Worm (Caenorhabditis elegans) whole organism, late embryonic: ENCODE measurements around the gene tat-4.

Experiments used
- C08G9.2 ChIP-seq: sonication (generic microtip); optimal IDR thresholded peaks from 2 replicates; lab custom pipeline; 2016; ENCODE audit warnings: mild to moderate bottlenecking, missing genetic modification characterization, moderate library complexity, missing compliant biosample characterization
- C38D4.7 ChIP-seq: fragments of 200-800 bp; sonication (Bioruptor generic); optimal IDR thresholded peaks from 2 replicates; lab custom pipeline; 2018; ENCODE audit warnings: mild to moderate bottlenecking, missing genetic modification characterization, moderate library complexity, missing compliant biosample characterization
- F13H6.1 ChIP-seq: sonication (generic microtip); optimal IDR thresholded peaks from 2 replicates; lab custom pipeline; 2016; ENCODE audit warnings: missing genetic modification characterization, missing compliant biosample characterization
- K02D7.2 ChIP-seq: sonication (generic microtip); optimal IDR thresholded peaks from 2 replicates; lab custom pipeline; 2017; ENCODE audit warnings: mild to moderate bottlenecking, missing genetic modification characterization, missing compliant biosample characterization
- K09A11.1 ChIP-seq: sonication (generic microtip); optimal IDR thresholded peaks from 2 replicates; lab custom pipeline; 2017; ENCODE audit warnings: antibody characterized with exemption, mild to moderate bottlenecking, missing genetic modification characterization, missing compliant biosample characterization; ENCODE audit not compliant: insufficient read depth
- Y22D7AL.16 ChIP-seq: sonication (generic microtip); optimal IDR thresholded peaks from 2 replicates; lab custom pipeline; 2016; ENCODE audit warnings: missing genetic modification characterization, missing compliant biosample characterization
- ama-1 ChIP-seq: fragments of 150-350 bp; optimal IDR thresholded peaks from 2 replicates; lab custom pipeline; 2014
- ceh-14 ChIP-seq: sonication (generic microtip); optimal IDR thresholded peaks from 2 replicates; lab custom pipeline; 2016; ENCODE audit warnings: missing genotype, missing genetic modification characterization, missing compliant biosample characterization
- ceh-18 ChIP-seq: sonication (generic microtip); optimal IDR thresholded peaks from 2 replicates; lab custom pipeline; 2016; ENCODE audit warnings: missing genetic modification characterization, missing compliant biosample characterization
- ceh-19 ChIP-seq: fragments of 200-800 bp; sonication (Bioruptor generic); optimal IDR thresholded peaks from 2 replicates; lab custom pipeline; 2018; ENCODE audit warnings: mild to moderate bottlenecking, missing genetic modification characterization, missing compliant biosample characterization
- ceh-2 ChIP-seq: sonication (generic microtip); optimal IDR thresholded peaks from 2 replicates; lab custom pipeline; 2016; ENCODE audit warnings: missing genotype, missing genetic modification characterization, missing compliant biosample characterization
- ceh-22 ChIP-seq: sonication (generic microtip); optimal IDR thresholded peaks from 2 replicates; lab custom pipeline; 2017; ENCODE audit warnings: missing biosample characterization, missing genetic modification characterization
- ceh-30 ChIP-seq: fragments of 150-350 bp; optimal IDR thresholded peaks from 2 replicates; lab custom pipeline; 2014; ENCODE audit warnings: missing biosample characterization, missing genetic modification characterization
- ceh-31 ChIP-seq: sonication (generic microtip); optimal IDR thresholded peaks from 2 replicates; lab custom pipeline; 2016; ENCODE audit warnings: missing genetic modification characterization, missing compliant biosample characterization
- ceh-34 ChIP-seq: sonication (generic microtip); optimal IDR thresholded peaks from 2 replicates; lab custom pipeline; 2016; ENCODE audit warnings: mild to moderate bottlenecking, missing genetic modification characterization, missing compliant biosample characterization
- ceh-48 ChIP-seq: sonication (generic microtip); optimal IDR thresholded peaks from 2 replicates; lab custom pipeline; 2016; ENCODE audit warnings: missing genetic modification characterization, inconsistent platforms, missing compliant biosample characterization
- ceh-6 ChIP-seq: fragments of 200-800 bp; sonication (Bioruptor generic); optimal IDR thresholded peaks from 2 replicates; lab custom pipeline; 2018; ENCODE audit warnings: mild to moderate bottlenecking, missing genetic modification characterization, missing compliant biosample characterization
- ceh-9 ChIP-seq: sonication (generic microtip); optimal IDR thresholded peaks from 2 replicates; lab custom pipeline; 2016; ENCODE audit warnings: mild to moderate bottlenecking, missing genetic modification characterization, inconsistent platforms, missing compliant biosample characterization
- che-1 ChIP-seq: sonication (generic microtip); optimal IDR thresholded peaks from 2 replicates; lab custom pipeline; 2016; ENCODE audit warnings: mild to moderate bottlenecking, missing genetic modification characterization, missing compliant biosample characterization
- dmd-4 ChIP-seq: sonication (generic microtip); optimal IDR thresholded peaks from 2 replicates; lab custom pipeline; 2016; ENCODE audit warnings: borderline replicate concordance, missing genetic modification characterization, missing compliant biosample characterization
- dve-1 ChIP-seq: sonication (generic microtip); optimal IDR thresholded peaks from 2 replicates; lab custom pipeline; 2017; ENCODE audit warnings: antibody characterized with exemption, mild to moderate bottlenecking, missing genetic modification characterization, missing compliant biosample characterization
- elt-2 ChIP-seq: sonication (generic microtip); optimal IDR thresholded peaks from 2 replicates; lab custom pipeline; 2016; ENCODE audit warnings: missing genetic modification reagents, missing genetic modification characterization, missing compliant biosample characterization
- eyg-1 ChIP-seq: sonication (generic microtip); optimal IDR thresholded peaks from 2 replicates; lab custom pipeline; 2016; ENCODE audit warnings: missing genotype, missing genetic modification characterization, missing compliant biosample characterization
- fkh-10 ChIP-seq: fragments of 150-350 bp; optimal IDR thresholded peaks from 2 replicates; lab custom pipeline; 2014; ENCODE audit warnings: missing biosample characterization, missing genetic modification reagents, missing genetic modification characterization
- gmeb-2 ChIP-seq: sonication (generic microtip); optimal IDR thresholded peaks from 2 replicates; lab custom pipeline; 2016; ENCODE audit warnings: missing genetic modification characterization, inconsistent platforms, missing compliant biosample characterization
- hlh-30 ChIP-seq: sonication (generic microtip); optimal IDR thresholded peaks from 2 replicates; lab custom pipeline; 2017; ENCODE audit warnings: antibody characterized with exemption, missing genetic modification characterization, missing compliant biosample characterization; ENCODE audit not compliant: insufficient read depth
- hlh-6 ChIP-seq: sonication (generic microtip); optimal IDR thresholded peaks from 2 replicates; lab custom pipeline; 2016; ENCODE audit warnings: missing genotype, missing genetic modification characterization, missing compliant biosample characterization
- hlh-8 ChIP-seq: sonication (generic microtip); optimal IDR thresholded peaks from 2 replicates; lab custom pipeline; 2016; ENCODE audit warnings: missing genotype, missing genetic modification characterization, missing compliant biosample characterization
- lim-6 ChIP-seq: sonication (generic microtip); optimal IDR thresholded peaks from 2 replicates; lab custom pipeline; 2016; ENCODE audit warnings: missing genetic modification characterization, missing compliant biosample characterization
- mec-3 ChIP-seq: sonication (generic microtip); optimal IDR thresholded peaks from 2 replicates; lab custom pipeline; 2016; ENCODE audit warnings: borderline replicate concordance, missing genetic modification characterization, missing compliant biosample characterization
- nfya-1 ChIP-seq: sonication (generic microtip); optimal IDR thresholded peaks from 2 replicates; lab custom pipeline; 2017; ENCODE audit warnings: missing genetic modification characterization, mild to moderate bottlenecking, missing compliant biosample characterization, antibody characterized with exemption, moderate library complexity
- nhr-11 ChIP-seq: fragments of 150-350 bp; optimal IDR thresholded peaks from 2 replicates; lab custom pipeline; 2014; ENCODE audit warnings: missing biosample characterization, missing genetic modification characterization
- nhr-232 ChIP-seq: sonication (generic microtip); optimal IDR thresholded peaks from 2 replicates; lab custom pipeline; 2016; ENCODE audit warnings: missing genetic modification characterization, missing compliant biosample characterization
- odd-2 ChIP-seq: sonication (generic microtip); optimal IDR thresholded peaks from 2 replicates; lab custom pipeline; 2017; ENCODE audit warnings: antibody characterized with exemption, mild to moderate bottlenecking, missing genetic modification characterization, missing compliant biosample characterization
- pax-1 ChIP-seq: fragments of 150-350 bp; optimal IDR thresholded peaks from 2 replicates; lab custom pipeline; 2014; ENCODE audit warnings: missing biosample characterization, missing genetic modification characterization
- pha-2 ChIP-seq: sonication (generic microtip); optimal IDR thresholded peaks from 2 replicates; lab custom pipeline; 2017; ENCODE audit warnings: mild to moderate bottlenecking, missing genetic modification characterization, missing compliant biosample characterization
- pqm-1 ChIP-seq: sonication (generic microtip); optimal IDR thresholded peaks from 2 replicates; lab custom pipeline; 2016; ENCODE audit warnings: missing genetic modification characterization, missing compliant biosample characterization
- pros-1 ChIP-seq: fragments of 150-350 bp; optimal IDR thresholded peaks from 2 replicates; lab custom pipeline; 2014; ENCODE audit warnings: missing biosample characterization, missing genetic modification reagents, missing genetic modification characterization
- ref-2 ChIP-seq: sonication (generic microtip); optimal IDR thresholded peaks from 2 replicates; lab custom pipeline; 2016; ENCODE audit warnings: missing genetic modification characterization, missing compliant biosample characterization
- sdc-2 ChIP-seq: sonication (generic microtip); optimal IDR thresholded peaks from 2 replicates; lab custom pipeline; 2016; ENCODE audit warnings: missing genotype, missing genetic modification characterization, missing compliant biosample characterization
- sox-2 ChIP-seq: fragments of 200-800 bp; sonication (Bioruptor generic); IDR thresholded peaks from 2 replicates; pipeline ENCODE4 v1.3.6; 2022; ENCODE audit warnings: missing genetic modification reagents, missing genetic modification characterization, missing compliant biosample characterization
- sox-4 ChIP-seq: sonication (generic microtip); optimal IDR thresholded peaks from 2 replicates; lab custom pipeline; 2017; ENCODE audit warnings: mild to moderate bottlenecking, missing genetic modification characterization, inconsistent platforms, missing compliant biosample characterization
- syd-9 ChIP-seq: sonication (generic microtip); optimal IDR thresholded peaks from 2 replicates; lab custom pipeline; 2016; ENCODE audit warnings: mild to moderate bottlenecking, missing genetic modification characterization, moderate library complexity, missing compliant biosample characterization
- tbx-2 ChIP-seq: sonication (generic microtip); optimal IDR thresholded peaks from 2 replicates; lab custom pipeline; 2016; ENCODE audit warnings: missing genetic modification characterization, missing compliant biosample characterization
- tbx-7 ChIP-seq: sonication (generic microtip); optimal IDR thresholded peaks from 2 replicates; lab custom pipeline; 2016; ENCODE audit warnings: missing genotype, missing genetic modification characterization, missing compliant biosample characterization
- unc-42 ChIP-seq: sonication (generic microtip); optimal IDR thresholded peaks from 2 replicates; lab custom pipeline; 2016; ENCODE audit warnings: missing genotype, missing genetic modification characterization, missing compliant biosample characterization
- unc-55 ChIP-seq: sonication (generic microtip); optimal IDR thresholded peaks from 2 replicates; lab custom pipeline; 2017; ENCODE audit warnings: missing biosample characterization, missing genetic modification reagents, missing genetic modification characterization
- ztf-16 ChIP-seq: sonication (generic microtip); optimal IDR thresholded peaks from 2 replicates; lab custom pipeline; 2017; ENCODE audit warnings: missing genetic modification characterization, missing compliant biosample characterization

tat-4 gene

DNA sequence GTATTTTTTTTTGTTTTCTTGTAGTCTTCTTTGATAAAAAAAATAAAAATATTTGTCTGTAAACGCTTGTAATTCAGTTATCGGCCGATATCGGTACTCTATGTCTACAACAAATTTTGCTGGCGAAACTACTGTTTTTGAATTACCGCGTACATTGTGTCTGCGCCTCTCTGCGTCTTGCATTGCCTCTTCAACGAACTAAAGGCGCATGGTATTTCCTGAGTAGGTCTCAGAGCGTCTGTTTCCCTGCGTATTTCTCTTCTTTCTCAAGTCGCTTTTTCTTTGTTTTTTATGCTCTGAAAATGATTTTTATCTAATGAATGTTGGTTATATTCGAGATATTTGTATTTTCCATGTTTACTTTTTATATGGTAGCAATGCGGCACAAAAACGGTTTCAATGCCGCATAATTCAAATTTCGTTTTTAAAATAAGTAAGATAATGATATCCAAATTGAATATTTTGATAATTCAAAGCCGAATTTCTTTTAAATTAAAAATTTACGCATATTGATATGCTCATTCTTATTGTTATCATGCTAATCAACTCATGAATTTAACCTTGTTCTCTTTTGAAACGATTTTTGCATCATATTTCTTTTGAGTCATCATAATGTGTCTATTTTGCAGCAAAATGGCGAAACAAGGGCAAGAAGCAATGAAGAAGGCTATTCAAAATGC is 6.8 kb upstream of the tat-4 start, which contains the start of gene phb-2 (continued):
- TF ChIP-seq pha-2 (no peak), unc-42 (peak; percentile 14), eyg-1 (no peak), ama-1 (peak; percentile 71), dmd-4 (tag; lab: Kevin White, UChicago) (no peak), C08G9.2 (tag; lab: Kevin White, UChicago) (no peak), dve-1 (tag; lab: Kevin White, UChicago) (peak; percentile 68), elt-2 (peak; percentile 63), pros-1 (tag; lab: Kevin White, UChicago) (peak; percentile 33), unc-55 (GFP tag; lab: Kevin White, UChicago) (no peak), K02D7.2 (tag; lab: Kevin White, UChicago) (no peak), ceh-48 (tag; lab: Kevin White, UChicago) (no peak), lim-6 (tag; lab: Kevin White, UChicago) (no peak), F13H6.1 (tag; lab: Kevin White, UChicago) (no peak), ceh-30 (tag; lab: Kevin White, UChicago) (no peak), che-1 (tag; lab: Kevin White, UChicago) (no peak), pax-1 (tag; lab: Kevin White, UChicago) (no peak), mec-3 (tag; lab: Kevin White, UChicago) (no peak)

- TF ChIP-seq ceh-9 (tag; lab: Kevin White, UChicago) (peak; percentile 38), eyg-1 (peak; percentile 24), elt-2 (peak; percentile 76), sdc-2 (tag; lab: Kevin White, UChicago) (peak; percentile 61), pqm-1 (tag; lab: Kevin White, UChicago) (peak; percentile 20), C08G9.2 (tag; lab: Kevin White, UChicago) (peak; percentile 49), ceh-14 (tag; lab: Kevin White, UChicago) (peak; percentile 24), nhr-232 (tag; lab: Kevin White, UChicago) (peak; percentile 75), ceh-30 (tag; lab: Kevin White, UChicago) (no peak), sox-2 (GFP tag; lab: Robert Waterston, UW) (peak; percentile 71), odd-2 (tag; lab: Kevin White, UChicago) (no peak), ref-2 (peak; percentile 59), ceh-48 (tag; lab: Kevin White, UChicago) (peak; percentile 61), unc-55 (GFP tag; lab: Kevin White, UChicago) (no peak), unc-42 (peak; percentile 8), ceh-22 (tag; lab: Kevin White, UChicago) (no peak), tbx-2 (tag; lab: Kevin White, UChicago) (peak; percentile 81), tbx-7 (no peak), ceh-19 (GFP tag; lab: Kevin White, UChicago) (peak; percentile 86), nhr-11 (tag; lab: Kevin White, UChicago) (no peak), gmeb-2 (tag; lab: Kevin White, UChicago) (peak; percentile 45), sox-4 (tag; lab: Kevin White, UChicago) (peak; percentile 79), C38D4.7 (peak; percentile 73), pros-1 (tag; lab: Kevin White, UChicago) (no peak), hlh-8 (no peak), nfya-1 (tag; lab: Kevin White, UChicago) (no peak), ceh-34 (tag; lab: Kevin White, UChicago) (peak; percentile 74), ceh-18 (tag; lab: Kevin White, UChicago) (peak; percentile 70), ztf-16 (tag; lab: Kevin White, UChicago) (peak; percentile 81), ceh-6 (GFP tag; lab: Kevin White, UChicago) (peak; percentile 81), lim-6 (tag; lab: Kevin White, UChicago) (peak; percentile 28), mec-3 (tag; lab: Kevin White, UChicago) (no peak), Y22D7AL.16 (tag; lab: Kevin White, UChicago) (peak; percentile 78), dmd-4 (tag; lab: Kevin White, UChicago) (peak; percentile 59), ama-1 (no peak), fkh-10 (GFP tag; lab: Kevin White, UChicago) (no peak), ceh-2 (tag; lab: Kevin White, UChicago) (peak; percentile 79), K09A11.1 (tag; lab: Kevin White, UChicago) (peak; percentile 25), F13H6.1 (tag; lab: Kevin White, UChicago) (peak; percentile 40), ceh-31 (tag; lab: Kevin White, UChicago) (peak; percentile 74), hlh-6 (tag; lab: Kevin White, UChicago) (peak; percentile 84), hlh-30 (tag; lab: Kevin White, UChicago) (peak; percentile 74), syd-9 (tag; lab: Kevin White, UChicago) (peak; percentile 72)
These were observed 4.4 kb upstream of the tat-4 start for ce11 chrII:6248503-6248902.
